Worm (Caenorhabditis elegans) whole organism, mixed stage, embryonic: ENCODE measurements around the gene pyt-1.
A peak's percentile ranks its signal among the peaks of the same experiment; 100 is the strongest.

Experiments used
- M03D4.4 ChIP-seq: sonication (generic microtip); optimal IDR thresholded peaks from 2 replicates; lab custom pipeline; 2017; ENCODE audit warnings: mild to moderate bottlenecking, missing genetic modification characterization, missing compliant biosample characterization
- bed-3 ChIP-seq: fragments of 200-800 bp; sonication (Bioruptor generic); optimal IDR thresholded peaks from 3 replicates; lab custom pipeline; 2018; ENCODE audit warnings: mild to moderate bottlenecking, missing genetic modification characterization, moderate library complexity, missing compliant biosample characterization
- blmp-1 ChIP-seq: fragments of 150-350 bp; optimal IDR thresholded peaks from 2 replicates; lab custom pipeline; 2014; ENCODE audit warnings: missing biosample characterization, missing genetic modification characterization
- ceh-39 ChIP-seq: fragments of 150-350 bp; optimal IDR thresholded peaks from 2 replicates; lab custom pipeline; 2014; ENCODE audit warnings: missing biosample characterization, missing genetic modification characterization
- ceh-83 ChIP-seq: fragments of 200-800 bp; sonication (Bioruptor generic); optimal IDR thresholded peaks from 2 replicates; lab custom pipeline; 2018; ENCODE audit warnings: mild to moderate bottlenecking, missing genetic modification characterization, missing compliant biosample characterization
- ces-1 ChIP-seq: fragments of 150-350 bp; optimal IDR thresholded peaks from 2 replicates; lab custom pipeline; 2014; ENCODE audit warnings: missing biosample characterization, missing genetic modification reagents, missing genetic modification characterization
- cnd-1 ChIP-seq: fragments of 200-800 bp; sonication (Bioruptor generic); optimal IDR thresholded peaks from 2 replicates; lab custom pipeline; 2018; ENCODE audit warnings: mild to moderate bottlenecking, missing genetic modification characterization, missing compliant biosample characterization
- drap-1 ChIP-seq: fragments of 200-800 bp; sonication (Bioruptor generic); optimal IDR thresholded peaks from 3 replicates; lab custom pipeline; 2018; ENCODE audit warnings: mild to moderate bottlenecking, missing genetic modification characterization, missing compliant biosample characterization
- elt-1 ChIP-seq: sonication (generic microtip); optimal IDR thresholded peaks from 2 replicates; lab custom pipeline; 2017; ENCODE audit warnings: missing genetic modification characterization, mild to moderate bottlenecking, missing compliant biosample characterization, antibody characterized with exemption, moderate library complexity, borderline replicate concordance; ENCODE audit not compliant: insufficient read depth
- elt-3 ChIP-seq: fragments of 150-350 bp; optimal IDR thresholded peaks from 2 replicates; lab custom pipeline; 2014; ENCODE audit warnings: missing biosample characterization, missing genetic modification characterization
- flh-1 ChIP-seq: fragments of 200-800 bp; sonication (Bioruptor generic); optimal IDR thresholded peaks from 2 replicates; lab custom pipeline; 2018; ENCODE audit warnings: mild to moderate bottlenecking, missing genetic modification characterization, moderate library complexity, missing compliant biosample characterization
- lin-13 ChIP-seq: fragments of 150-350 bp; optimal IDR thresholded peaks from 2 replicates; lab custom pipeline; 2014; ENCODE audit warnings: missing biosample characterization, missing genetic modification characterization
- lin-32 ChIP-seq: fragments of 200-800 bp; sonication (Bioruptor generic); optimal IDR thresholded peaks from 2 replicates; lab custom pipeline; 2018; ENCODE audit warnings: mild to moderate bottlenecking, missing genetic modification characterization, missing compliant biosample characterization
- lsy-2 ChIP-seq: fragments of 150-350 bp; optimal IDR thresholded peaks from 2 replicates; lab custom pipeline; 2014; ENCODE audit warnings: missing biosample characterization, missing genetic modification characterization
- mab-5 ChIP-seq: fragments of 150-350 bp; optimal IDR thresholded peaks from 2 replicates; lab custom pipeline; 2014; ENCODE audit warnings: missing biosample characterization, missing genetic modification characterization
- mep-1 ChIP-seq: fragments of 150-350 bp; optimal IDR thresholded peaks from 2 replicates; lab custom pipeline; 2017; ENCODE audit warnings: missing biosample characterization, missing genetic modification reagents, missing genetic modification characterization, inconsistent platforms
- mls-2 ChIP-seq: sonication (generic microtip); optimal IDR thresholded peaks from 2 replicates; lab custom pipeline; 2016; ENCODE audit warnings: mild to moderate bottlenecking, missing genetic modification characterization, moderate library complexity, missing compliant biosample characterization
- nhr-12 ChIP-seq: fragments of 150-350 bp; optimal IDR thresholded peaks from 2 replicates; lab custom pipeline; 2014; ENCODE audit warnings: missing biosample characterization, missing genetic modification characterization
- nhr-2 ChIP-seq: fragments of 150-350 bp; optimal IDR thresholded peaks from 2 replicates; lab custom pipeline; 2014; ENCODE audit warnings: missing biosample characterization, missing genetic modification characterization
- nhr-28 ChIP-seq: fragments of 150-350 bp; optimal IDR thresholded peaks from 2 replicates; lab custom pipeline; 2014; ENCODE audit warnings: missing biosample characterization, missing genetic modification characterization
- nhr-76 ChIP-seq: sonication (generic microtip); optimal IDR thresholded peaks from 2 replicates; lab custom pipeline; 2017; ENCODE audit warnings: missing biosample characterization, missing genetic modification characterization
- pha-4 ChIP-seq: fragments of 150-350 bp; optimal IDR thresholded peaks from 2 replicates; lab custom pipeline; 2018; ENCODE audit warnings: missing biosample characterization, missing genetic modification reagents, missing genetic modification characterization
- sem-2 ChIP-seq: fragments of 200-800 bp; sonication (Bioruptor generic); optimal IDR thresholded peaks from 2 replicates; lab custom pipeline; 2018; ENCODE audit warnings: mild to moderate bottlenecking, missing genetic modification characterization, missing compliant biosample characterization
- snpc-4 ChIP-seq: fragments of 150-350 bp; optimal IDR thresholded peaks from 2 replicates; lab custom pipeline; 2014; ENCODE audit warnings: missing biosample characterization, missing genetic modification characterization
- sptf-1 ChIP-seq: sonication (generic microtip); optimal IDR thresholded peaks from 2 replicates; lab custom pipeline; 2017; ENCODE audit warnings: mild to moderate bottlenecking, missing genetic modification characterization, moderate library complexity, missing compliant biosample characterization
- unc-120 ChIP-seq: sonication (generic microtip); optimal IDR thresholded peaks from 2 replicates; lab custom pipeline; 2017; ENCODE audit warnings: missing genetic modification characterization, missing compliant biosample characterization; ENCODE audit not compliant: poor library complexity, severe bottlenecking
- unc-39 ChIP-seq: fragments of 150-350 bp; optimal IDR thresholded peaks from 2 replicates; lab custom pipeline; 2014; ENCODE audit warnings: missing biosample characterization, missing genetic modification characterization
- unc-62 ChIP-seq: fragments of 150-350 bp; optimal IDR thresholded peaks from 2 replicates; lab custom pipeline; 2014; ENCODE audit warnings: missing biosample characterization, missing genetic modification reagents, missing genetic modification characterization
- zip-8 ChIP-seq: fragments of 150-350 bp; optimal IDR thresholded peaks from 2 replicates; lab custom pipeline; 2014; ENCODE audit warnings: missing biosample characterization, missing genetic modification characterization
- ztf-11 ChIP-seq: fragments of 150-350 bp; optimal IDR thresholded peaks from 2 replicates; lab custom pipeline; 2014; ENCODE audit warnings: missing biosample characterization, missing genetic modification characterization

Gene pyt-1

DNA sequence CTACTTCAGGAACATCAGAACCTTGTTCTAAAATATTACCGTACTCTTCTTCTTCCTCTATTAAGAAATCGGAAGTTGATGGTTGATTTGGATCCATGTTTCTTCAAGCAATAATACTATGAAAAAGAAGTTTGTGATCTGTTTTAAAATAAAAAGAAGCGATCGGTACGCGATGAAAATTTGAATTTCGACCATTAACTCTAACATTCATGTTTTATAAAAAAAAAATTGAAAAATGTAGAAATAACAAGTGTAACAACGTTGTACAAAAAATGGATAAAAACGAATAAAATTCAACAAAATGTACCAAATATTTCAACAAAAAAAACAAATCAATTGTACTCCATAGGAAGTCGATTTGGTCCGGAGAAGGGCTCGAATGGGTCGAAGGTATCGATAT is 18.9 kb downstream of the pyt-1 start, which contains the start of gene tftc-3:
Gene tftc-3 (minus strand): TSS at position 101 of the 400 bp plus-strand sequence.
- TF ChIP-seq nhr-76 (tag; lab: Kevin White, UChicago) = no peak
- no peak for TF ChIP-seq elt-3 (tag; lab: Kevin White, UChicago)
- TF ChIP-seq mab-5 = no peak
- TF ChIP-seq bed-3 (GFP tag; lab: Kevin White, UChicago) = no peak

- no peak for TF ChIP-seq ces-1 (GFP tag; lab: Kevin White, UChicago)
- TF ChIP-seq elt-1 = no peak
- TF ChIP-seq unc-62 = no peak
- no peak for TF ChIP-seq lin-13 (tag; lab: Kevin White, UChicago)
- no peak for TF ChIP-seq mep-1
Observed at ce11 chrV:10206502-10206901, 22.6 kb downstream of the pyt-1 start, which contains the start of gene rpc-25. Gene rpc-25 (minus strand): TSS chrV:10206602.

- no peak for TF ChIP-seq flh-1
- TF ChIP-seq ceh-83 (GFP tag; lab: Kevin White, UChicago) = no peak
- no peak for TF ChIP-seq M03D4.4 (tag; lab: Kevin White, UChicago)
- TF ChIP-seq zip-8 (tag; lab: Kevin White, UChicago) = no peak
- no peak for TF ChIP-seq sem-2 (GFP tag; lab: Kevin White, UChicago)
- TF ChIP-seq pha-4 = no peak
- TF ChIP-seq sptf-1 (tag; lab: Kevin White, UChicago) = no peak
- no peak for TF ChIP-seq mls-2 (tag; lab: Kevin White, UChicago)
- TF ChIP-seq unc-39 (tag; lab: Kevin White, UChicago) = no peak
- TF ChIP-seq drap-1 (GFP tag; lab: Kevin White, UChicago) = no peak
Observed at ce11 chrV:10205483-10205882, 23.6 kb downstream of the pyt-1 start, which contains the start of gene ZK856.16. Gene ZK856.16 (minus strand): TSS chrV:10205583.

- TF ChIP-seq unc-120 (tag; lab: Kevin White, UChicago) = peak; percentile 65
- no peak for TF ChIP-seq nhr-28 (tag; lab: Kevin White, UChicago)
- no peak for TF ChIP-seq nhr-76 (tag; lab: Kevin White, UChicago)
- no peak for TF ChIP-seq nhr-12 (tag; lab: Kevin White, UChicago)
- TF ChIP-seq elt-1 = no peak
- TF ChIP-seq sptf-1 (tag; lab: Kevin White, UChicago) = no peak
- no peak for TF ChIP-seq bed-3 (GFP tag; lab: Kevin White, UChicago)
- TF ChIP-seq pha-4 = peak; percentile 37
- no peak for TF ChIP-seq sem-2 (GFP tag; lab: Kevin White, UChicago)
- TF ChIP-seq lsy-2 = peak; percentile 62
Observed at ce11 chrV:10204863-10205338, 24.2 kb downstream of the pyt-1 start, which contains the start of the genes ZK856.19 and ZK856.11. Gene ZK856.19 (minus strand): TSS chrV:10204913. Gene ZK856.11 (minus strand): TSS chrV:10204938.

- TF ChIP-seq lin-32 (GFP tag; lab: Kevin White, UChicago) (no peak), pha-4 (no peak), nhr-76 (tag; lab: Kevin White, UChicago) (no peak), ces-1 (GFP tag; lab: Kevin White, UChicago) (no peak), cnd-1 (no peak), mep-1 (no peak), mab-5 (no peak), unc-39 (tag; lab: Kevin White, UChicago) (no peak), blmp-1 (no peak), unc-120 (tag; lab: Kevin White, UChicago) (no peak), ceh-39 (no peak), mls-2 (tag; lab: Kevin White, UChicago) (no peak), nhr-2 (tag; lab: Kevin White, UChicago) (no peak), sem-2 (GFP tag; lab: Kevin White, UChicago) (no peak)
Observed at ce11 chrV:10203435-10204009, 25.6 kb downstream of the pyt-1 start, which contains the start of gene chpf-1. Gene chpf-1 (minus strand): TSS chrV:10203485.

DNA sequence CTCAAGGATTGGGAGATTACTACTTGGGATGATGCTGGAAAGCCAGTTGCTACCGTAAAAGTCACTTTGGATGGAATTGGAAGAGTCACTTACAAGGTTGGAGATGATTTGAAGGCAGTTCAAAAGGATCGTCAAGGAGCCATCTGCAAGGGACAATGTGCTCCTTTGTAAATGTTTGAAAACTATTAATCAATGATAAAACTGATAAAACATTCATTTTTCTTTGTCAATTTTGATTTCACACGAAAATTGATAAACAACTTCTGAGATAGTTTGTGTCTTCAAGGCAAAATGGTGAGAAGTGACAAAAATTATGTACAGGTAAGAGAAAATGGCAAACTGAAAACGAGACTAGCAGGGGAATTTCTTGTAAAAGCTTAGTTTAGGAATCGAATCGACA is 26.8 kb downstream of the pyt-1 start:
- TF ChIP-seq lin-32 (GFP tag; lab: Kevin White, UChicago) (no peak), unc-39 (tag; lab: Kevin White, UChicago) (no peak), snpc-4 (tag; lab: Kevin White, UChicago) (no peak), sem-2 (GFP tag; lab: Kevin White, UChicago) (no peak), ces-1 (GFP tag; lab: Kevin White, UChicago) (no peak), sptf-1 (tag; lab: Kevin White, UChicago) (no peak), M03D4.4 (tag; lab: Kevin White, UChicago) (no peak), ztf-11 (tag; lab: Kevin White, UChicago) (no peak), elt-3 (tag; lab: Kevin White, UChicago) (no peak), cnd-1 (no peak), nhr-76 (tag; lab: Kevin White, UChicago) (no peak)
- TF ChIP-seq, all 35 proteins: peak for 0
